Worm (Caenorhabditis elegans) whole organism, midembryonic: ENCODE results near the gene dhs-18.

Source experiments
- T22C8.4 ChIP-seq: fragments of 200-800 bp; sonication (Bioruptor generic); IDR thresholded peaks from 2 replicates; pipeline ENCODE4 v1.3.6; 2022; ENCODE audit warnings: missing genetic modification characterization, missing compliant biosample characterization
- cog-1 ChIP-seq: sonication (generic microtip); optimal IDR thresholded peaks from 2 replicates; lab custom pipeline; 2016; ENCODE audit warnings: missing genetic modification characterization, missing compliant biosample characterization
- flt-1 ChIP-seq: fragments of 200-800 bp; sonication (Bioruptor generic); IDR thresholded peaks from 2 replicates; pipeline ENCODE4 v1.3.6; 2022; ENCODE audit warnings: missing genetic modification characterization, missing compliant biosample characterization
- klf-2 ChIP-seq: fragments of 200-800 bp; sonication (Bioruptor generic); conservative IDR thresholded peaks from 2 replicates; pipeline ENCODE4 v1.3.6; 2022; ENCODE audit warnings: missing genetic modification reagents, missing genetic modification characterization, missing compliant biosample characterization
- med-1 ChIP-seq: sonication (generic microtip); optimal IDR thresholded peaks from 2 replicates; lab custom pipeline; 2017; ENCODE audit warnings: missing genetic modification characterization, mild to moderate bottlenecking, missing compliant biosample characterization, antibody characterized with exemption, missing genetic modification reagents; ENCODE audit not compliant: insufficient read depth
- ref-1 ChIP-seq: fragments of 200-800 bp; sonication (Bioruptor generic); conservative IDR thresholded peaks from 2 replicates; pipeline ENCODE4 v1.3.6; 2022; ENCODE audit warnings: missing genetic modification reagents, missing genetic modification characterization, missing compliant biosample characterization
- tab-1 ChIP-seq: fragments of 200-800 bp; sonication (Bioruptor generic); IDR thresholded peaks from 2 replicates; pipeline ENCODE4 v1.3.6; 2022; ENCODE audit warnings: missing genetic modification characterization, missing compliant biosample characterization
- ztf-23 ChIP-seq: fragments of 200-800 bp; sonication (Bioruptor generic); IDR thresholded peaks from 2 replicates; pipeline ENCODE4 v1.3.6; 2022; ENCODE audit warnings: missing genetic modification reagents, missing genetic modification characterization, missing compliant biosample characterization
- ztf-29 ChIP-seq: fragments of 200-800 bp; sonication (Bioruptor generic); IDR thresholded peaks from 2 replicates; pipeline ENCODE4 v1.3.6; 2022; ENCODE audit warnings: missing genetic modification reagents, missing genetic modification characterization, missing compliant biosample characterization

DNA sequence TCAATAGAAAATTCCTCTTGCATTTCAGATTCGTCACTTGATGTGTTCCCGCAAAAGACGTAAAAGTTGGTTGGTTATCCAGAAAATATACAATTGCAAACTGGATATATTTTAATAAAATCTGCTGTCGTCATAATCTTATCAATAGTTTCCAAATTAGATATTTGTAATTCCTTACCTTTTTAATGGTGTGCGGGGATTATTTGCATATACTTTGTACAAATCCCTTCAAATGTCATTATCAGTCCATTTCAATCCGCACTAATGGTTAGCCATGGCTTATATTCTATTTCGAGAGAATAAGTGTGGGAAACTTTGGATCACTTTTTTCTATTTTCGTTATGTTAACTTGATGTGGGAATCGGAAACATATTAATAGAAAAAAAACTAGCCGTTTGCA, 42.5 kb downstream of the dhs-18 start:
- TF ChIP-seq tab-1 (GFP tag; lab: Robert Waterston, UW) (no peak), med-1 (no peak), ztf-23 (no peak), ztf-29 (no peak), klf-2 (no peak), flt-1 (GFP tag; lab: Robert Waterston, UW) (no peak), cog-1 (tag; lab: Kevin White, UChicago) (no peak), ref-1 (GFP tag; lab: Robert Waterston, UW) (no peak), T22C8.4 (GFP tag; lab: Robert Waterston, UW) (no peak)
